Fruit fly (Drosophila melanogaster) whole organism, prepupa: ENCODE data around the gene wts.

Source experiments
- Blimp-1 ChIP-seq: fragments of 200-800 bp; sonication (Bioruptor generic); optimal IDR thresholded peaks from 3 replicates; lab custom pipeline; 2017; ENCODE audit warnings: missing biosample characterization, missing genetic modification characterization, mild to moderate bottlenecking, moderate library complexity, missing genetic modification reagents
- CG34406 ChIP-seq: fragments of 200-800 bp; sonication (Bioruptor generic); optimal IDR thresholded peaks from 3 replicates; lab custom pipeline; 2016; ENCODE audit warnings: missing biosample characterization, missing genetic modification characterization
- Hr39 ChIP-seq: fragments of 200-800 bp; sonication (Bioruptor generic); optimal IDR thresholded peaks from 2 replicates; lab custom pipeline; 2016; ENCODE audit warnings: missing biosample characterization, missing genetic modification characterization
- cyc ChIP-seq: fragments of 200-800 bp; sonication (Bioruptor generic); optimal IDR thresholded peaks from 3 replicates; lab custom pipeline; 2016; ENCODE audit warnings: missing biosample characterization, missing genetic modification characterization

DNA sequence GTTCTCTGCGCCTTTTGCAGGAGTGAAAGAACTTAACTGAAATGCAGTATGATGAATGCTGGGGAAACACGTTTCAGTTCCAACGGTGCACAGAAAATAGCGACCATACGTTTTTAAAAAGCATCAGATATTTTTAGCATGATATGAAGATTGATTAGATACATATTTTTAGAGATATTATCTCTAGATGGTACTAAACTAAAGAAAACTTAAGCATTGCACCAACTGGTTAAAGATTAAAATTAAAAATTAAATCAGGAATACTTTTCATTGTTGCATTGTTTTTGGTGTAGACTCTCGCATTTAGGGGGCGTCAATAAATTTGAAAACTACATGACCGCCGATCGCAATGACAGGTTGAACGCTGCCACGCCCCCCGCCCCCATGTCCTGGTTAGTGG is 37.3 kb upstream of the wts start:
- TF ChIP-seq CG34406 (GFP tag; lab: Kevin White, UChicago), result peak; percentile 8
- no peak for TF ChIP-seq Blimp-1 (GFP tag; lab: Kevin White, UChicago)
- peak; percentile 53 for TF ChIP-seq cyc (GFP tag; lab: Kevin White, UChicago)
- TF ChIP-seq Hr39 (GFP tag; lab: Kevin White, UChicago), result peak; percentile 61
